Worm (Caenorhabditis elegans) whole organism, L3 larva: Measurements from ENCODE around the gene lect-2.

Experiments
- elt-1 ChIP-seq: fragments of 150-350 bp; optimal IDR thresholded peaks from 2 replicates; lab custom pipeline; 2014; ENCODE audit warnings: missing biosample characterization, missing genetic modification characterization
- fkh-10 ChIP-seq: sonication (generic microtip); optimal IDR thresholded peaks from 2 replicates; lab custom pipeline; 2017; ENCODE audit warnings: missing biosample characterization, missing genetic modification reagents, missing genetic modification characterization
- hmg-11 ChIP-seq: sonication (generic microtip); optimal IDR thresholded peaks from 2 replicates; lab custom pipeline; 2016; ENCODE audit warnings: missing genetic modification characterization, missing compliant biosample characterization
- jun-1 ChIP-seq: fragments of 150-350 bp; optimal IDR thresholded peaks from 2 replicates; lab custom pipeline; 2014; ENCODE audit warnings: missing biosample characterization, missing genetic modification reagents, missing genetic modification characterization
- mdl-1 ChIP-seq: fragments of 150-350 bp; optimal IDR thresholded peaks from 2 replicates; lab custom pipeline; 2014; ENCODE audit warnings: missing biosample characterization, missing genetic modification characterization
- nhr-11 ChIP-seq: fragments of 150-350 bp; optimal IDR thresholded peaks from 2 replicates; lab custom pipeline; 2014; ENCODE audit warnings: missing biosample characterization, missing genetic modification characterization
- nhr-12 ChIP-seq: fragments of 150-350 bp; optimal IDR thresholded peaks from 2 replicates; lab custom pipeline; 2014; ENCODE audit warnings: missing biosample characterization, missing genetic modification characterization
- nhr-25 ChIP-seq: sonication (generic microtip); optimal IDR thresholded peaks from 2 replicates; lab custom pipeline; 2017; ENCODE audit warnings: missing biosample characterization, missing genetic modification characterization
- nhr-67 ChIP-seq: fragments of 150-350 bp; optimal IDR thresholded peaks from 2 replicates; lab custom pipeline; 2014; ENCODE audit warnings: missing biosample characterization, missing genetic modification characterization
- nhr-77 ChIP-seq: fragments of 150-350 bp; optimal IDR thresholded peaks from 2 replicates; lab custom pipeline; 2014; ENCODE audit warnings: missing biosample characterization, missing genetic modification characterization
- snpc-4 ChIP-seq: fragments of 150-350 bp; optimal IDR thresholded peaks from 2 replicates; lab custom pipeline; 2014; ENCODE audit warnings: missing biosample characterization, missing genetic modification characterization
- tbx-2 ChIP-seq: sonication (generic microtip); optimal IDR thresholded peaks from 2 replicates; lab custom pipeline; 2016; ENCODE audit warnings: mild to moderate bottlenecking, missing genetic modification characterization, missing compliant biosample characterization
- unc-62 ChIP-seq: fragments of 150-350 bp; sonication (generic microtip); optimal IDR thresholded peaks from 4 replicates; lab custom pipeline; 2014; ENCODE audit warnings: missing biosample characterization, missing genetic modification reagents, missing genetic modification characterization
- zag-1 ChIP-seq: fragments of 150-350 bp; optimal IDR thresholded peaks from 2 replicates; lab custom pipeline; 2014; ENCODE audit warnings: missing biosample characterization, missing genetic modification characterization

ce11 chrII:5801075-5801474 lies 10.6 kb downstream of the lect-2 start, which contains the start of the genes K05F1.9 and K05F1.1:
- TF ChIP-seq nhr-77 (tag; lab: Kevin White, UChicago), result no peak
- TF ChIP-seq elt-1 (tag; lab: Kevin White, UChicago), result no peak
- TF ChIP-seq nhr-11 (tag; lab: Kevin White, UChicago), result no peak
- no peak for TF ChIP-seq unc-62
- no peak for TF ChIP-seq snpc-4
- TF ChIP-seq nhr-12 (tag; lab: Kevin White, UChicago), result no peak
- no peak for TF ChIP-seq tbx-2 (tag; lab: Kevin White, UChicago)
- no peak for TF ChIP-seq nhr-25 (tag; lab: Kevin White, UChicago)
- no peak for TF ChIP-seq jun-1
- TF ChIP-seq mdl-1, result no peak
- no peak for TF ChIP-seq hmg-11 (tag; lab: Kevin White, UChicago)
- TF ChIP-seq zag-1, result no peak
- TF ChIP-seq nhr-67 (tag; lab: Kevin White, UChicago), result no peak
- no peak for TF ChIP-seq fkh-10
